Fruit fly (Drosophila melanogaster) whole organism, embryonic: ENCODE data around the gene CG7653.

Experiments used
- CG13123 ChIP-seq: fragments of 200-800 bp; sonication (Bioruptor generic); optimal IDR thresholded peaks from 2 replicates; lab custom pipeline; 2016; ENCODE audit warnings: missing biosample characterization, missing genetic modification characterization
- CG14050 ChIP-seq: fragments of 200-800 bp; sonication (Bioruptor generic); IDR thresholded peaks from 3 replicates; pipeline ENCODE4 v1.3.6; 2022; ENCODE audit warnings: missing biosample characterization, missing genetic modification characterization
- CG15696 ChIP-seq: fragments of 200-800 bp; sonication (Bioruptor generic); optimal IDR thresholded peaks from 2 replicates; lab custom pipeline; 2019; ENCODE audit warnings: missing biosample characterization, mild to moderate bottlenecking, missing genetic modification characterization, moderate library complexity
- CG2889 ChIP-seq: fragments of 200-800 bp; sonication (Bioruptor generic); IDR thresholded peaks from 3 replicates; pipeline ENCODE4 v1.3.6; 2022; ENCODE audit warnings: missing biosample characterization, missing genetic modification characterization
- Dp ChIP-seq: fragments of 200-800 bp; sonication (Bioruptor generic); optimal IDR thresholded peaks from 2 replicates; lab custom pipeline; 2018; ENCODE audit warnings: missing biosample characterization, mild to moderate bottlenecking, missing genetic modification characterization, moderate library complexity
- Hand ChIP-seq: fragments of 200-800 bp; sonication (Bioruptor generic); optimal IDR thresholded peaks from 2 replicates; lab custom pipeline; 2017; ENCODE audit warnings: mild to moderate bottlenecking, missing biosample characterization, missing genetic modification reagents, missing genetic modification characterization
- MBD-R2 ChIP-seq: fragments of 200-800 bp; sonication (Bioruptor generic); IDR thresholded peaks from 2 replicates; pipeline ENCODE4 v1.3.6; 2022; ENCODE audit warnings: missing biosample characterization, missing genetic modification characterization
- ac ChIP-seq: fragments of 200-800 bp; sonication (Bioruptor generic); optimal IDR thresholded peaks from 3 replicates; lab custom pipeline; 2017; ENCODE audit warnings: missing biosample characterization, mild to moderate bottlenecking, missing genetic modification characterization
- crol ChIP-seq: fragments of 200-800 bp; sonication (Bioruptor generic); IDR thresholded peaks from 2 replicates; pipeline ENCODE4 v1.3.6; 2022; ENCODE audit warnings: missing biosample characterization, missing genetic modification characterization
- dysf ChIP-seq: fragments of 200-800 bp; sonication (Bioruptor generic); IDR thresholded peaks from 3 replicates; pipeline ENCODE4 v1.3.6; 2022; ENCODE audit warnings: missing biosample characterization, missing genetic modification characterization
- gsb ChIP-seq: fragments of 200-800 bp; sonication (Bioruptor generic); IDR thresholded peaks from 2 replicates; pipeline ENCODE4 v1.3.6; 2022; ENCODE audit warnings: missing biosample characterization, missing genetic modification characterization
- hb ChIP-seq: fragments of 200-800 bp; sonication (Bioruptor generic); IDR thresholded peaks from 3 replicates; pipeline ENCODE4 v1.3.6; 2022; ENCODE audit warnings: missing biosample characterization, missing genetic modification characterization; ENCODE audit not compliant: partially characterized antibody
- her ChIP-seq: fragments of 200-800 bp; sonication (Bioruptor generic); optimal IDR thresholded peaks from 2 replicates; lab custom pipeline; 2016; ENCODE audit warnings: missing biosample characterization, missing genetic modification characterization
- stwl ChIP-seq: fragments of 200-800 bp; sonication (Bioruptor generic); optimal IDR thresholded peaks from 3 replicates; lab custom pipeline; 2018; ENCODE audit warnings: missing biosample characterization, mild to moderate bottlenecking, missing genetic modification characterization, moderate library complexity

The CG7653 gene

DNA sequence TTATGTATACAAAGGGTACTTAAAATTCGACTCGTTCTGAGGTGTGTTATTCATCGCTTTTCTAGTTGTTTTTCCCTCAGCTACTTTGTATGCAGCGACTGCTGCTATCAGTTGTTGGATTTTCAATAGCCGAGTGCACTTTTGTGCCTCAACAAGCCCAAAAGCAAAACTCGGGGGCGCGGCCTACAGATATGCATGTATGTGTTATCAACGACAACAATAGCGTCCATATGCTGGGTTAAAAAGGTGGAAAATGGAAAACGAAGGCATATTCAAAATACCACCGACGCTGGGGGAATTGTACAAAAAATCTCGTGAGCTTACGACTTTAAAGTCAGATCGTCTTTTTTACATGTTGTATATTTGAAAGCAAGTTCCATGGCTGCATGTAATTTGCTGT, 33.4 kb downstream of the CG7653 start:
- no peak for TF ChIP-seq dysf (GFP tag; lab: Robert Waterston, UW)
- TF ChIP-seq crol (GFP tag; lab: Robert Waterston, UW): no peak
- no peak for TF ChIP-seq ac
- no peak for TF ChIP-seq hb
- no peak for TF ChIP-seq gsb (GFP tag; lab: Robert Waterston, UW)
- no peak for TF ChIP-seq her (GFP tag; lab: Kevin White, UChicago)
- no peak for TF ChIP-seq stwl (tag; lab: Kevin White, UChicago)
- TF ChIP-seq CG15696 (tag; lab: Kevin White, UChicago): no peak
- TF ChIP-seq CG2889 (GFP tag; lab: Robert Waterston, UW): no peak
- TF ChIP-seq MBD-R2 (GFP tag; lab: Robert Waterston, UW): no peak
- TF ChIP-seq CG13123: no peak
- TF ChIP-seq CG14050: no peak
- no peak for TF ChIP-seq Dp (GFP tag; lab: Kevin White, UChicago)

DNA sequence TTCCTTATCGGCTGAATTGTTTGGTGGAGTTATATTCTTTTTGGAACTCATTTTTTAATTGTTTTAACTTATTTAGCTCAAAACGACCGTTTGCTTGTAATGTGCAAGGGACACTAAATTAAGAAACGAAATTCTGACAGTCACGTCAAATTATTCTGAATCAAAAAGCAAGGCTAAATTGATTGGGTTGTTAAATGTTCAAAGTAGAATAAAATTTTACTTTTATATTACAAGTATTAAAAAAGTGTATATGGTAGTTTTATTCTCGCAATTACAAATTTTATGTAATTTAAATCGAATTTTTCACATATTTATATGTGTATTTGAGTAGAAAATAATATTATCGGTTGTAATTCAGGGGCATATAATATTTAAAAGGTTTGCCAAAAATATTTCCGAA, 44.4 kb downstream of the CG7653 start, which contains the start of gene CG18518:
Gene CG18518 (minus strand): TSS at position 101 of the 400 bp plus-strand sequence.
- no peak for TF ChIP-seq Hand (GFP tag; lab: Kevin White, UChicago)
